Worm (Caenorhabditis elegans): ENCODE measurements around the gene ttm-1.

DNA sequence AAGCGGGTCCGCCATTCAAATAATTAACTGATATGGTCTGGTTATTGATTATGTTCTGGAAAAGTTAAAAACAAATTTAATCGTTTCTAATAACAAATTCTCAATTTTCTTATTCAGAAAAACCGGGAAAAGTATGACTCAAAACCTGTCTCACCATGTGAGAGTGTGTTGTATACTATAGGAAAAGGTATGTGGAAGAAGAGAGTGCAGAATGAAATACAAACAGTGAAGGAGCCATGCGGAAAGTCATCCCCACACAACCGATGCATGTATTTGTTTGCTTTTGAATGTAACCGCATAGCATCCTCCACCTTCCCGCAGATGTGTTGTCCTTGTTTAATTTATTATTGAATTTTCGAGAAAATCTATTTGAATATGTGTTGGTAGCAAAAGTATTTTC lies 33.7 kb upstream of the ttm-1 start, which contains the start of gene ZK1010.8:
- TF ChIP-seq him-1 (tag; optimal IDR thresholded peaks at IDR 0.05) = no peak
- TF ChIP-seq dao-5 (tag; optimal IDR thresholded peaks at IDR 0.05) = no peak
- TF ChIP-seq W03F9.2 (tag; optimal IDR thresholded peaks at IDR 0.05) = no peak
